Worm (Caenorhabditis elegans) whole organism, early embryonic: ENCODE data around the gene Y75B8A.34.
A peak's percentile ranks its signal among the peaks of the same experiment; 100 is the strongest.

Source experiments
- B0310.2 ChIP-seq: sonication (generic microtip); optimal IDR thresholded peaks from 2 replicates; lab custom pipeline; 2016; ENCODE audit warnings: mild to moderate bottlenecking, missing genetic modification characterization, missing compliant biosample characterization
- F13C5.2 ChIP-seq: sonication (generic microtip); optimal IDR thresholded peaks from 2 replicates; lab custom pipeline; 2017; ENCODE audit warnings: mild to moderate bottlenecking, missing genetic modification characterization, inconsistent platforms, missing compliant biosample characterization
- aly-1 ChIP-seq: sonication (generic microtip); optimal IDR thresholded peaks from 2 replicates; lab custom pipeline; 2016; ENCODE audit warnings: missing genetic modification characterization, missing compliant biosample characterization
- ama-1 ChIP-seq: fragments of 150-350 bp; optimal IDR thresholded peaks from 2 replicates; lab custom pipeline; 2014
- ceh-13 ChIP-seq: fragments of 200-800 bp; sonication (Bioruptor generic); optimal IDR thresholded peaks from 2 replicates; lab custom pipeline; 2018; ENCODE audit warnings: mild to moderate bottlenecking, missing genetic modification characterization, missing compliant biosample characterization
- ceh-36 ChIP-seq: sonication (generic microtip); optimal IDR thresholded peaks from 2 replicates; lab custom pipeline; 2016; ENCODE audit warnings: missing genetic modification characterization, inconsistent platforms, missing compliant biosample characterization
- ets-7 ChIP-seq: sonication (generic microtip); optimal IDR thresholded peaks from 2 replicates; lab custom pipeline; 2016; ENCODE audit warnings: missing genotype, missing genetic modification characterization, missing compliant biosample characterization
- flt-1 ChIP-seq: fragments of 200-800 bp; sonication (Bioruptor generic); IDR thresholded peaks from 2 replicates; pipeline ENCODE4 v1.3.6; 2022; ENCODE audit warnings: missing genetic modification characterization, missing compliant biosample characterization
- hmbx-1 ChIP-seq: sonication (generic microtip); optimal IDR thresholded peaks from 2 replicates; lab custom pipeline; 2016; ENCODE audit warnings: mild to moderate bottlenecking, missing genetic modification characterization, missing compliant biosample characterization
- hmg-4 ChIP-seq: fragments of 200-800 bp; sonication (Bioruptor generic); optimal IDR thresholded peaks from 2 replicates; lab custom pipeline; 2018; ENCODE audit warnings: mild to moderate bottlenecking, missing genetic modification characterization, missing compliant biosample characterization
- hnd-1 ChIP-seq: sonication (generic microtip); optimal IDR thresholded peaks from 2 replicates; lab custom pipeline; 2016; ENCODE audit warnings: missing genetic modification characterization, missing compliant biosample characterization
- pes-1 ChIP-seq: fragments of 200-800 bp; sonication (Bioruptor generic); IDR thresholded peaks from 2 replicates; pipeline ENCODE4 v1.3.6; 2022; ENCODE audit warnings: missing genetic modification reagents, missing genetic modification characterization, missing compliant biosample characterization
- scrt-1 ChIP-seq: fragments of 200-800 bp; sonication (Bioruptor generic); IDR thresholded peaks from 2 replicates; pipeline ENCODE4 v1.3.6; 2022; ENCODE audit warnings: missing genetic modification characterization, missing compliant biosample characterization
- sea-1 ChIP-seq: fragments of 200-800 bp; sonication (Bioruptor generic); conservative IDR thresholded peaks from 2 replicates; pipeline ENCODE4 v1.3.6; 2022; ENCODE audit warnings: missing genetic modification characterization, missing compliant biosample characterization
- tbx-11 ChIP-seq: fragments of 200-800 bp; sonication (Bioruptor generic); IDR thresholded peaks from 2 replicates; pipeline ENCODE4 v1.3.6; 2022; ENCODE audit warnings: missing genetic modification characterization, missing compliant biosample characterization
- tbx-37 ChIP-seq: fragments of 200-800 bp; sonication (Bioruptor generic); conservative IDR thresholded peaks from 2 replicates; pipeline ENCODE4 v1.3.6; 2022; ENCODE audit warnings: missing genetic modification reagents, missing genetic modification characterization, missing compliant biosample characterization
- tra-4 ChIP-seq: sonication (generic microtip); optimal IDR thresholded peaks from 2 replicates; lab custom pipeline; 2017; ENCODE audit warnings: missing genetic modification characterization, missing compliant biosample characterization

Y75B8A.34 gene

ce11 chrIII:12366989-12367557, 7.7 kb downstream of the Y75B8A.34 start, which contains the start of gene Y75B8A.33:
Y75B8A.33 (minus strand) TSS chrIII:12367373.
- TF ChIP-seq pes-1 (GFP tag; lab: Robert Waterston, UW) (peak; percentile 39; the same call in 1 of the 2 replicates), tra-4 (no peak)

- TF ChIP-seq ama-1 (lab: Kevin White, UChicago), result no peak
- TF ChIP-seq hmg-4, result no peak
- TF ChIP-seq B0310.2 (tag; lab: Kevin White, UChicago), result no peak
- TF ChIP-seq scrt-1 (GFP tag; lab: Robert Waterston, UW), result no peak
- no peak for TF ChIP-seq flt-1 (GFP tag; lab: Robert Waterston, UW)
- TF ChIP-seq ets-7 (tag; lab: Kevin White, UChicago), result no peak
- no peak for TF ChIP-seq aly-1
- TF ChIP-seq F13C5.2 (tag; lab: Kevin White, UChicago), result no peak
- TF ChIP-seq ceh-13 (GFP tag; lab: Kevin White, UChicago), result no peak
- TF ChIP-seq ceh-36 (tag; lab: Kevin White, UChicago), result no peak
- TF ChIP-seq hmbx-1 (tag; lab: Kevin White, UChicago), result no peak
- TF ChIP-seq tbx-11 (GFP tag; lab: Robert Waterston, UW), result no peak
- TF ChIP-seq hnd-1 (tag; lab: Kevin White, UChicago), result no peak
- TF ChIP-seq sea-1, result no peak
- no peak for TF ChIP-seq tbx-37 (GFP tag; lab: Robert Waterston, UW)
- TF ChIP-seq pes-1 (GFP tag; lab: Robert Waterston, UW), result no peak
- TF ChIP-seq tra-4, result no peak
Measured at ce11 chrIII:12367891-12368290, 8.5 kb downstream of the Y75B8A.34 start.

ce11 chrIII:12368462-12369306, 9.3 kb downstream of the Y75B8A.34 start, which contains the start of gene his-72:
his-72 (minus strand) TSS chrIII:12369050.
- TF ChIP-seq flt-1 (GFP tag; lab: Robert Waterston, UW) (no peak), F13C5.2 (tag; lab: Kevin White, UChicago) (peak; percentile 14), pes-1 (GFP tag; lab: Robert Waterston, UW) (peak; percentile 57; the same call in 1 of the 2 replicates), tra-4 (no peak), aly-1 (no peak), tbx-11 (GFP tag; lab: Robert Waterston, UW) (no peak), ama-1 (lab: Kevin White, UChicago) (peak; percentile 97), ets-7 (tag; lab: Kevin White, UChicago) (no peak), hmg-4 (peak; percentile 55), tbx-37 (GFP tag; lab: Robert Waterston, UW) (no peak), ceh-36 (tag; lab: Kevin White, UChicago) (peak; percentile 16), B0310.2 (tag; lab: Kevin White, UChicago) (peak; percentile 45), ceh-13 (GFP tag; lab: Kevin White, UChicago) (no peak), sea-1 (no peak), hmbx-1 (tag; lab: Kevin White, UChicago) (no peak), hnd-1 (tag; lab: Kevin White, UChicago) (no peak), scrt-1 (GFP tag; lab: Robert Waterston, UW) (no peak)

ce11 chrIII:12369476-12369875, 10.1 kb downstream of the Y75B8A.34 start:
- TF ChIP-seq ets-7 (tag; lab: Kevin White, UChicago), result no peak
- no peak for TF ChIP-seq tbx-11 (GFP tag; lab: Robert Waterston, UW)
- no peak for TF ChIP-seq sea-1
- no peak for TF ChIP-seq hmbx-1 (tag; lab: Kevin White, UChicago)
- TF ChIP-seq scrt-1 (GFP tag; lab: Robert Waterston, UW), result no peak
- no peak for TF ChIP-seq pes-1 (GFP tag; lab: Robert Waterston, UW)
- TF ChIP-seq F13C5.2 (tag; lab: Kevin White, UChicago), result no peak
- no peak for TF ChIP-seq hmg-4
- no peak for TF ChIP-seq hnd-1 (tag; lab: Kevin White, UChicago)
- TF ChIP-seq tbx-37 (GFP tag; lab: Robert Waterston, UW), result no peak
- no peak for TF ChIP-seq B0310.2 (tag; lab: Kevin White, UChicago)
- no peak for TF ChIP-seq aly-1
- no peak for TF ChIP-seq flt-1 (GFP tag; lab: Robert Waterston, UW)
- no peak for TF ChIP-seq ceh-13 (GFP tag; lab: Kevin White, UChicago)
- no peak for TF ChIP-seq ama-1 (lab: Kevin White, UChicago)
- TF ChIP-seq tra-4, result no peak
- no peak for TF ChIP-seq ceh-36 (tag; lab: Kevin White, UChicago)

- TF ChIP-seq scrt-1 (GFP tag; lab: Robert Waterston, UW) (no peak), flt-1 (GFP tag; lab: Robert Waterston, UW) (no peak), F13C5.2 (tag; lab: Kevin White, UChicago) (no peak)
Measured at ce11 chrIII:12370011-12370506, 10.7 kb downstream of the Y75B8A.34 start, which contains the start of gene rpt-6. rpt-6 (plus strand) TSS chrIII:12370456.

- TF ChIP-seq ceh-36 (tag; lab: Kevin White, UChicago), result no peak
- TF ChIP-seq ama-1 (lab: Kevin White, UChicago), result no peak
- no peak for TF ChIP-seq ets-7 (tag; lab: Kevin White, UChicago)
- no peak for TF ChIP-seq tbx-37 (GFP tag; lab: Robert Waterston, UW)
- TF ChIP-seq aly-1, result no peak
- no peak for TF ChIP-seq tra-4
- TF ChIP-seq hmg-4, result no peak
- no peak for TF ChIP-seq hnd-1 (tag; lab: Kevin White, UChicago)
- TF ChIP-seq ceh-13 (GFP tag; lab: Kevin White, UChicago), result no peak
- TF ChIP-seq pes-1 (GFP tag; lab: Robert Waterston, UW), result no peak
- TF ChIP-seq scrt-1 (GFP tag; lab: Robert Waterston, UW), result no peak
- TF ChIP-seq hmbx-1 (tag; lab: Kevin White, UChicago), result no peak
- no peak for TF ChIP-seq sea-1
- no peak for TF ChIP-seq F13C5.2 (tag; lab: Kevin White, UChicago)
- no peak for TF ChIP-seq tbx-11 (GFP tag; lab: Robert Waterston, UW)
- no peak for TF ChIP-seq flt-1 (GFP tag; lab: Robert Waterston, UW)
- no peak for TF ChIP-seq B0310.2 (tag; lab: Kevin White, UChicago)
Measured at ce11 chrIII:12372080-12373065, 13.0 kb downstream of the Y75B8A.34 start.
